Fruit fly (Drosophila melanogaster) whole organism, embryonic: ENCODE data around the gene POLDIP2.

Experiments
- B-H1 ChIP-seq: fragments of 200-800 bp; sonication (Bioruptor generic); IDR thresholded peaks from 3 replicates; pipeline ENCODE4 v1.3.6; 2022; ENCODE audit warnings: missing biosample characterization, missing genetic modification characterization
- BtbVII ChIP-seq: fragments of 200-800 bp; sonication (Bioruptor generic); optimal IDR thresholded peaks from 3 replicates; lab custom pipeline; 2017; ENCODE audit warnings: missing biosample characterization, mild to moderate bottlenecking, missing genetic modification characterization
- CG1024 ChIP-seq: fragments of 200-800 bp; sonication (Bioruptor generic); IDR thresholded peaks from 2 replicates; pipeline ENCODE4 v1.3.6; 2022; ENCODE audit warnings: missing biosample characterization, missing genetic modification characterization
- CG11560 ChIP-seq: fragments of 200-800 bp; sonication (Bioruptor generic); IDR thresholded peaks from 3 replicates; pipeline ENCODE4 v1.3.6; 2022; ENCODE audit warnings: missing biosample characterization, missing genetic modification characterization
- CG11695 ChIP-seq: fragments of 200-800 bp; sonication (Bioruptor generic); IDR thresholded peaks from 3 replicates; pipeline ENCODE4 v1.3.6; 2022; ENCODE audit warnings: missing biosample characterization, missing genetic modification characterization
- CG12071 ChIP-seq: fragments of 200-800 bp; sonication (Bioruptor generic); optimal IDR thresholded peaks from 3 replicates; lab custom pipeline; 2018; ENCODE audit warnings: missing biosample characterization, mild to moderate bottlenecking, missing genetic modification characterization
- CG12299 ChIP-seq: fragments of 200-800 bp; sonication (Bioruptor generic); optimal IDR thresholded peaks from 2 replicates; lab custom pipeline; 2018; ENCODE audit warnings: missing biosample characterization, mild to moderate bottlenecking, missing genetic modification characterization
- CG12659 ChIP-seq: fragments of 200-800 bp; sonication (Bioruptor generic); optimal IDR thresholded peaks from 3 replicates; lab custom pipeline; 2017; ENCODE audit warnings: mild to moderate bottlenecking, missing biosample characterization, missing genetic modification reagents, missing genetic modification characterization
- CG15514 ChIP-seq: fragments of 200-800 bp; sonication (Bioruptor generic); optimal IDR thresholded peaks from 3 replicates; lab custom pipeline; 2017; ENCODE audit warnings: missing biosample characterization, missing genetic modification characterization, mild to moderate bottlenecking, moderate library complexity, missing genetic modification reagents
- CG17385 ChIP-seq: fragments of 200-800 bp; sonication (Bioruptor generic); optimal IDR thresholded peaks from 3 replicates; lab custom pipeline; 2018; ENCODE audit warnings: missing biosample characterization, mild to moderate bottlenecking, missing genetic modification characterization
- CG17829 ChIP-seq: fragments of 200-800 bp; optimal IDR thresholded peaks from 2 replicates; lab custom pipeline; 2019; ENCODE audit warnings: missing biosample characterization, mild to moderate bottlenecking, missing genetic modification characterization, moderate library complexity
- CG18011 ChIP-seq: fragments of 200-800 bp; sonication (Bioruptor generic); optimal IDR thresholded peaks from 2 replicates; lab custom pipeline; 2017; ENCODE audit warnings: missing biosample characterization, missing genetic modification characterization, mild to moderate bottlenecking, moderate library complexity, missing genotype
- CG2202 ChIP-seq: fragments of 200-800 bp; sonication (Bioruptor generic); optimal IDR thresholded peaks from 2 replicates; lab custom pipeline; 2018; ENCODE audit warnings: missing biosample characterization, mild to moderate bottlenecking, missing genetic modification characterization
- CG3065 ChIP-seq: fragments of 200-800 bp; sonication (Bioruptor generic); optimal IDR thresholded peaks from 2 replicates; lab custom pipeline; 2016; ENCODE audit warnings: missing biosample characterization, missing genetic modification characterization
- CG32767 ChIP-seq: fragments of 200-800 bp; sonication (Bioruptor generic); IDR thresholded peaks from 2 replicates; pipeline ENCODE4 v1.3.6; 2022; ENCODE audit warnings: missing biosample characterization, missing genetic modification characterization
- CG3281 ChIP-seq: fragments of 200-800 bp; sonication (Bioruptor generic); optimal IDR thresholded peaks from 3 replicates; lab custom pipeline; 2017; ENCODE audit warnings: missing biosample characterization, mild to moderate bottlenecking, missing genetic modification characterization
- CG33213 ChIP-seq: fragments of 200-800 bp; sonication (Bioruptor generic); optimal IDR thresholded peaks from 3 replicates; lab custom pipeline; 2016; ENCODE audit warnings: missing biosample characterization, missing genetic modification characterization
- CG3407 ChIP-seq: fragments of 200-800 bp; sonication (Bioruptor generic); optimal IDR thresholded peaks from 2 replicates; lab custom pipeline; 2018; ENCODE audit warnings: missing biosample characterization, mild to moderate bottlenecking, missing genetic modification characterization
- CG43689 ChIP-seq: fragments of 200-800 bp; sonication (Bioruptor generic); IDR thresholded peaks from 2 replicates; pipeline ENCODE4 v1.3.6; 2022; ENCODE audit warnings: missing biosample characterization, missing genetic modification characterization
- CG6683 ChIP-seq: fragments of 200-800 bp; sonication (Bioruptor generic); optimal IDR thresholded peaks from 2 replicates; lab custom pipeline; 2017; ENCODE audit warnings: missing biosample characterization, mild to moderate bottlenecking, missing genetic modification characterization, missing genetic modification reagents
- CG7963 ChIP-seq: fragments of 200-800 bp; sonication (Bioruptor generic); IDR thresholded peaks from 3 replicates; pipeline ENCODE4 v1.3.6; 2022; ENCODE audit warnings: missing biosample characterization, missing genetic modification characterization; ENCODE audit not compliant: partially characterized antibody
- CG8388 ChIP-seq: fragments of 200-800 bp; sonication (Bioruptor generic); optimal IDR thresholded peaks from 2 replicates; lab custom pipeline; 2019; ENCODE audit warnings: missing biosample characterization, mild to moderate bottlenecking, missing genetic modification characterization, moderate library complexity
- Dfd ChIP-seq, 2 experiments: fragments of >200 bp; optimal IDR thresholded peaks; 2 replicates each; lab custom pipeline; 2017; ENCODE audit warnings: missing biosample characterization in 2 of 2, missing genetic modification characterization in 2 of 2
- Doc3 ChIP-seq: fragments of 200-800 bp; sonication (Bioruptor generic); IDR thresholded peaks from 3 replicates; pipeline ENCODE4 v1.3.6; 2022; ENCODE audit warnings: missing biosample characterization, missing genetic modification characterization; ENCODE audit not compliant: partially characterized antibody
- Fer1 ChIP-seq: fragments of 200-800 bp; sonication (Bioruptor generic); optimal IDR thresholded peaks from 2 replicates; lab custom pipeline; 2017; ENCODE audit warnings: missing biosample characterization, mild to moderate bottlenecking, missing genetic modification characterization
- HmgZ ChIP-seq: fragments of 200-800 bp; sonication (Bioruptor generic); optimal IDR thresholded peaks from 2 replicates; lab custom pipeline; 2018; ENCODE audit warnings: missing biosample characterization, mild to moderate bottlenecking, missing genetic modification characterization
- Hr3 ChIP-seq: fragments of 200-800 bp; sonication (Bioruptor generic); optimal IDR thresholded peaks from 3 replicates; lab custom pipeline; 2016; ENCODE audit warnings: missing biosample characterization, missing genetic modification characterization
- Optix ChIP-seq: fragments of 200-800 bp; sonication (Bioruptor generic); IDR thresholded peaks from 3 replicates; pipeline ENCODE4 v1.3.6; 2022; ENCODE audit warnings: missing biosample characterization, missing genetic modification characterization
- Poxn ChIP-seq: fragments of 200-800 bp; sonication (Bioruptor generic); IDR thresholded peaks from 2 replicates; pipeline ENCODE4 v1.3.6; 2022; ENCODE audit warnings: missing biosample characterization, missing genetic modification characterization
- Usf ChIP-seq: fragments of 200-800 bp; sonication (Bioruptor generic); optimal IDR thresholded peaks from 2 replicates; lab custom pipeline; 2017; ENCODE audit warnings: missing genotype, missing biosample characterization, missing genetic modification characterization
- Xbp1 ChIP-seq: fragments of 200-800 bp; sonication (Bioruptor generic); optimal IDR thresholded peaks from 3 replicates; lab custom pipeline; 2016; ENCODE audit warnings: missing biosample characterization, mild to moderate bottlenecking, missing genetic modification characterization
- amos ChIP-seq: fragments of 200-800 bp; sonication (Bioruptor generic); IDR thresholded peaks from 2 replicates; pipeline ENCODE4 v1.3.6; 2022; ENCODE audit warnings: missing biosample characterization, missing genetic modification characterization; ENCODE audit not compliant: partially characterized antibody
- chn ChIP-seq: fragments of 200-800 bp; sonication (Bioruptor generic); optimal IDR thresholded peaks from 2 replicates; lab custom pipeline; 2016; ENCODE audit warnings: missing biosample characterization, missing genetic modification characterization
- ci ChIP-seq: fragments of 200-800 bp; sonication (Bioruptor generic); IDR thresholded peaks from 3 replicates; pipeline ENCODE4 v1.3.6; 2022; ENCODE audit warnings: missing biosample characterization, missing genetic modification characterization
- dimm ChIP-seq: fragments of 200-800 bp; sonication (Bioruptor generic); IDR thresholded peaks from 2 replicates; pipeline ENCODE4 v1.3.6; 2022; ENCODE audit warnings: missing biosample characterization, missing genetic modification characterization
- dmrt11E ChIP-seq: fragments of 200-800 bp; sonication (Bioruptor generic); optimal IDR thresholded peaks from 3 replicates; lab custom pipeline; 2018; ENCODE audit warnings: missing biosample characterization, mild to moderate bottlenecking, missing genetic modification characterization, moderate library complexity
- gem ChIP-seq: fragments of 200-800 bp; sonication (Bioruptor generic); optimal IDR thresholded peaks from 2 replicates; lab custom pipeline; 2019; ENCODE audit warnings: missing biosample characterization, mild to moderate bottlenecking, missing genetic modification characterization, moderate library complexity
- hbn ChIP-seq: fragments of 200-800 bp; sonication (Bioruptor generic); IDR thresholded peaks from 2 replicates; pipeline ENCODE4 v1.3.6; 2022; ENCODE audit warnings: missing biosample characterization, missing genetic modification characterization; ENCODE audit not compliant: partially characterized antibody
- ind ChIP-seq: fragments of 200-800 bp; sonication (Bioruptor generic); optimal IDR thresholded peaks from 3 replicates; lab custom pipeline; 2016; ENCODE audit warnings: missing biosample characterization, missing genetic modification characterization
- mam ChIP-seq: fragments of 200-800 bp; sonication (Bioruptor generic); optimal IDR thresholded peaks from 3 replicates; lab custom pipeline; 2016; ENCODE audit warnings: missing biosample characterization, missing genetic modification characterization
- mld ChIP-seq: fragments of 200-800 bp; sonication (Bioruptor generic); IDR thresholded peaks from 3 replicates; pipeline ENCODE4 v1.3.6; 2022; ENCODE audit warnings: missing biosample characterization, missing genetic modification characterization; ENCODE audit not compliant: partially characterized antibody
- nom ChIP-seq: fragments of 200-800 bp; sonication (Bioruptor generic); optimal IDR thresholded peaks from 2 replicates; lab custom pipeline; 2017; ENCODE audit warnings: missing biosample characterization, missing genetic modification characterization, mild to moderate bottlenecking, moderate library complexity, missing genetic modification reagents
- oc ChIP-seq: fragments of 200-800 bp; sonication (Bioruptor generic); optimal IDR thresholded peaks from 2 replicates; lab custom pipeline; 2018; ENCODE audit warnings: missing biosample characterization, mild to moderate bottlenecking, missing genetic modification characterization, moderate library complexity
- pzg ChIP-seq: fragments of 200-800 bp; sonication (Bioruptor generic); optimal IDR thresholded peaks from 3 replicates; lab custom pipeline; 2018; ENCODE audit warnings: missing biosample characterization, mild to moderate bottlenecking, missing genetic modification characterization, moderate library complexity
- row ChIP-seq: fragments of 200-800 bp; sonication (Bioruptor generic); IDR thresholded peaks from 3 replicates; pipeline ENCODE4 v1.3.6; 2022; ENCODE audit warnings: missing biosample characterization, missing genetic modification characterization
- sc ChIP-seq, 3 experiments: fragments of >200 bp in 2 of 3; fragments of 200-800 bp in 1 of 3; sonication (Bioruptor generic) in 1 of 3; optimal IDR thresholded peaks; 2 replicates in 2 of 3; 3 replicates in 1 of 3; lab custom pipeline; 2017; ENCODE audit warnings: mild to moderate bottlenecking in 1 of 3, missing biosample characterization in 1 of 3, missing genetic modification characterization in 1 of 3, missing genetic modification reagents in 1 of 3
- tin ChIP-seq: fragments of 200-800 bp; sonication (Bioruptor generic); optimal IDR thresholded peaks from 3 replicates; lab custom pipeline; 2016; ENCODE audit warnings: missing biosample characterization, missing genetic modification characterization
- trh ChIP-seq: fragments of 200-800 bp; sonication (Bioruptor generic); optimal IDR thresholded peaks from 2 replicates; lab custom pipeline; 2016; ENCODE audit warnings: missing biosample characterization, missing genetic modification characterization
- wek ChIP-seq: fragments of 200-800 bp; sonication (Bioruptor generic); optimal IDR thresholded peaks from 3 replicates; lab custom pipeline; 2018; ENCODE audit warnings: missing biosample characterization, mild to moderate bottlenecking, missing genetic modification characterization, moderate library complexity

The POLDIP2 gene

dm6 chr3R:5483488-5484109 lies 16.0 kb downstream of the POLDIP2 start, which contains the start of gene ksr (continued):
- TF ChIP-seq CG15514 (peak; percentile 19), CG12071 (GFP tag; lab: Kevin White, UChicago) (no peak), CG1024 (GFP tag; lab: Robert Waterston, UW) (no peak), dimm (no peak), ind (GFP tag; lab: Kevin White, UChicago) (no peak), CG3281 (GFP tag; lab: Kevin White, UChicago) (no peak), CG17829 (tag; lab: Kevin White, UChicago) (peak; percentile 64), CG7963 (GFP tag; lab: Robert Waterston, UW) (0 out of 3 replicates have a peak, but pooled peaks have one; percentile 6), CG6683 (no peak), tin (GFP tag; lab: Kevin White, UChicago) (no peak), CG17385 (no peak), CG12659 (GFP tag; lab: Kevin White, UChicago) (peak; percentile 15), gem (tag; lab: Kevin White, UChicago) (no peak), BtbVII (GFP tag; lab: Kevin White, UChicago) (no peak), nom (GFP tag; lab: Kevin White, UChicago) (no peak), Optix (GFP tag; lab: Robert Waterston, UW) (no peak), CG18011 (GFP tag; lab: Kevin White, UChicago) (no peak), row (GFP tag; lab: Robert Waterston, UW) (peak; percentile 78), chn (GFP tag; lab: Kevin White, UChicago) (no peak), CG33213 (GFP tag; lab: Kevin White, UChicago) (peak; percentile 5), B-H1 (GFP tag; lab: Robert Waterston, UW) (no peak), Poxn (no peak), Dfd (GFP tag; optimal IDR thresholded peaks at IDR 0.05; lab: Kevin White, UChicago) (no peak), CG3407 (no peak), sc (optimal IDR thresholded peaks at IDR 0.05; lab: Kevin White, UChicago) (no peak), sc (GFP tag; optimal IDR thresholded peaks at IDR 0.05; lab: Kevin White, UChicago) (no peak), trh (GFP tag; lab: Kevin White, UChicago) (no peak), mld (GFP tag; lab: Robert Waterston, UW) (no peak), Usf (GFP tag; lab: Kevin White, UChicago) (no peak), CG2202 (tag; lab: Kevin White, UChicago) (no peak), CG32767 (GFP tag; lab: Robert Waterston, UW) (peak; percentile 97), amos (GFP tag; lab: Robert Waterston, UW) (no peak), ci (peak; percentile 38; the same call in 1 of the 3 replicates), Doc3 (GFP tag; lab: Robert Waterston, UW) (no peak), CG11695 (GFP tag; lab: Robert Waterston, UW) (peak; percentile 22; the same call in 1 of the 3 replicates), mam (no peak), dmrt11E (tag; lab: Kevin White, UChicago) (peak; percentile 50), hbn (GFP tag; lab: Robert Waterston, UW) (no peak), Xbp1 (peak; percentile 36), oc (no peak), wek (peak; percentile 90), HmgZ (no peak), Hr3 (GFP tag; lab: Kevin White, UChicago) (peak; percentile 0), CG43689 (GFP tag; lab: Robert Waterston, UW) (no peak), pzg (GFP tag; lab: Kevin White, UChicago) (peak; percentile 48), CG12299 (tag; lab: Kevin White, UChicago) (no peak), CG3065 (no peak), CG8388 (GFP tag; lab: Kevin White, UChicago) (no peak), CG11560 (tag; lab: Robert Waterston, UW) (no peak), Fer1 (GFP tag; lab: Kevin White, UChicago) (peak; percentile 28)
